Worm (Caenorhabditis elegans) whole organism, L3 larva: Measurements from ENCODE around the gene C16C8.22.

Experiments
- R02D3.7 ChIP-seq: fragments of 150-350 bp; optimal IDR thresholded peaks from 2 replicates; lab custom pipeline; 2014; ENCODE audit warnings: missing biosample characterization, missing genetic modification characterization
- daf-12 ChIP-seq: fragments of 150-350 bp; optimal IDR thresholded peaks from 2 replicates; lab custom pipeline; 2014; ENCODE audit warnings: missing biosample characterization, missing genetic modification reagents, missing genetic modification characterization
- egl-27 ChIP-seq: sonication (generic microtip); optimal IDR thresholded peaks from 4 replicates; lab custom pipeline; 2017; ENCODE audit warnings: missing biosample characterization, missing genetic modification reagents, missing genetic modification characterization
- elt-1 ChIP-seq: fragments of 150-350 bp; optimal IDR thresholded peaks from 2 replicates; lab custom pipeline; 2014; ENCODE audit warnings: missing biosample characterization, missing genetic modification characterization
- fos-1 ChIP-seq: fragments of 150-350 bp; optimal IDR thresholded peaks from 2 replicates; lab custom pipeline; 2014; ENCODE audit warnings: missing biosample characterization, missing genetic modification characterization
- jun-1 ChIP-seq: fragments of 150-350 bp; optimal IDR thresholded peaks from 2 replicates; lab custom pipeline; 2014; ENCODE audit warnings: missing biosample characterization, missing genetic modification reagents, missing genetic modification characterization
- nhr-25 ChIP-seq: sonication (generic microtip); optimal IDR thresholded peaks from 2 replicates; lab custom pipeline; 2017; ENCODE audit warnings: missing biosample characterization, missing genetic modification characterization
- nhr-77 ChIP-seq: fragments of 150-350 bp; optimal IDR thresholded peaks from 2 replicates; lab custom pipeline; 2014; ENCODE audit warnings: missing biosample characterization, missing genetic modification characterization
- pha-4 ChIP-seq: fragments of 150-350 bp; optimal IDR thresholded peaks from 2 replicates; lab custom pipeline; 2014; ENCODE audit warnings: missing biosample characterization, missing genetic modification reagents, missing genetic modification characterization
- ztf-11 ChIP-seq: fragments of 150-350 bp; optimal IDR thresholded peaks from 2 replicates; lab custom pipeline; 2014; ENCODE audit warnings: missing biosample characterization, missing genetic modification characterization
- ztf-4 ChIP-seq: fragments of 150-350 bp; optimal IDR thresholded peaks from 2 replicates; lab custom pipeline; 2014; ENCODE audit warnings: missing biosample characterization, missing genetic modification characterization

DNA sequence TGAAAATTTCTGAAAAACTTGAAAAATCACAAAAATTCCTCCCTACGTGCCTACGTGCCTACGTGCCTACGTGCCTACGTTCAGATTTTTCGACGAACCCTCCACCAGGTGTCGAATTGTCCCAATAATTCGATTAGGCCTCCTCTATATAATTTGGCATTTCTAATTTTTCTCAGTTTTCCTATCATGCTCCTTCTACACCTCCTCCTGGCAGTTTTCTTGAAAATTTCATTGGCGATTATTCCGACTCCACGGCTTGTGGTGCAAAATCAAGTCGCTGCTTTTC, 2.5 kb downstream of the C16C8.22 start, which contains the start of gene C16C8.17:
- TF ChIP-seq ztf-11 (tag; lab: Kevin White, UChicago), result no peak
- no peak for TF ChIP-seq nhr-25 (tag; lab: Kevin White, UChicago)
- TF ChIP-seq pha-4 (tag; lab: Kevin White, UChicago), result no peak
- no peak for TF ChIP-seq ztf-4 (tag; lab: Kevin White, UChicago)
- TF ChIP-seq jun-1, result no peak
- TF ChIP-seq fos-1, result no peak
- no peak for TF ChIP-seq elt-1 (tag; lab: Kevin White, UChicago)
- no peak for TF ChIP-seq egl-27 (tag; lab: Kevin White, UChicago)
- no peak for TF ChIP-seq daf-12 (tag; lab: Kevin White, UChicago)
- no peak for TF ChIP-seq nhr-77 (tag; lab: Kevin White, UChicago)
- no peak for TF ChIP-seq R02D3.7 (tag; lab: Kevin White, UChicago)
